Fruit fly (Drosophila melanogaster) whole organism, embryonic: ENCODE data around the gene djl.
A peak's percentile ranks its signal among the peaks of the same experiment; 100 is the strongest.

Experiments used
- B-H1 ChIP-seq: fragments of 200-800 bp; sonication (Bioruptor generic); IDR thresholded peaks from 3 replicates; pipeline ENCODE4 v1.3.6; 2022; ENCODE audit warnings: missing biosample characterization, missing genetic modification characterization
- CG11093 ChIP-seq: fragments of 200-800 bp; sonication (Bioruptor generic); IDR thresholded peaks from 3 replicates; pipeline ENCODE4 v1.3.6; 2022; ENCODE audit warnings: missing biosample characterization, missing genetic modification characterization
- CG13775 ChIP-seq: fragments of 200-800 bp; sonication (Bioruptor generic); optimal IDR thresholded peaks from 3 replicates; lab custom pipeline; 2017; ENCODE audit warnings: missing biosample characterization, mild to moderate bottlenecking, missing genetic modification characterization
- CG32532 ChIP-seq: fragments of 200-800 bp; sonication (Bioruptor generic); IDR thresholded peaks from 2 replicates; pipeline ENCODE4 v1.3.6; 2022; ENCODE audit warnings: missing biosample characterization, missing genetic modification characterization
- Hr3 ChIP-seq: fragments of 200-800 bp; sonication (Bioruptor generic); optimal IDR thresholded peaks from 3 replicates; lab custom pipeline; 2016; ENCODE audit warnings: missing biosample characterization, missing genetic modification characterization
- Neu2 ChIP-seq: fragments of 200-800 bp; sonication (Bioruptor generic); optimal IDR thresholded peaks from 3 replicates; lab custom pipeline; 2016; ENCODE audit warnings: missing biosample characterization, missing genetic modification characterization, borderline replicate concordance
- Sin3A ChIP-seq: fragments of >200 bp; optimal IDR thresholded peaks from 2 replicates; lab custom pipeline; 2018
- abd-A ChIP-seq: fragments of 200-800 bp; sonication (Bioruptor generic); optimal IDR thresholded peaks from 3 replicates; lab custom pipeline; 2019; ENCODE audit warnings: missing biosample characterization, mild to moderate bottlenecking, missing genetic modification characterization, moderate library complexity
- cwo ChIP-seq: fragments of 200-800 bp; sonication (Bioruptor generic); optimal IDR thresholded peaks from 3 replicates; lab custom pipeline; 2017; ENCODE audit warnings: missing biosample characterization, missing genetic modification characterization, mild to moderate bottlenecking, moderate library complexity, missing genetic modification reagents
- h ChIP-seq: fragments of >200 bp; optimal IDR thresholded peaks from 2 replicates; lab custom pipeline; 2017
- org-1 ChIP-seq: fragments of 200-800 bp; sonication (Bioruptor generic); optimal IDR thresholded peaks from 2 replicates; lab custom pipeline; 2017; ENCODE audit warnings: missing biosample characterization, missing genetic modification characterization
- rib ChIP-seq: fragments of 200-800 bp; sonication (Bioruptor generic); IDR thresholded peaks from 2 replicates; pipeline ENCODE4 v1.3.6; 2022; ENCODE audit warnings: missing biosample characterization, missing genetic modification characterization

DNA sequence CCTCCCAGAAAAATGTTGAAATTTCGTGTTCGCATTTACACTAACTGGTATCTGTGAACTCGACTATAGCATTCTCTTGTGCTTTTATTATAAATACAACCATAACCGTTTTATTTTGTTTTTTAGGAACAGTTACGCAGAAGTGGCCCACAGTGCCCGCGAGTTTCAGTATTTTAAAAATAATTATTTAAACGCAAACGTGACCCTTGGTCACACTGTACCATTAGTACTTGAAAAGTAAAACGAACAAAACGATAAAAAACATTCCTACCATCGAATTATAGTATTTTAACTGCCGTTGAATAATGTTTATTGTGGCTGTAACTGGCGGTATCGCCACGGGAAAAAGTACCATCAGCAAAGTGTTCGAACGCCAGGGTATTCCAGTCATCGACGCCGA is 21.4 kb downstream of the djl start, which contains the start of gene Dpck:
- no peak for TF ChIP-seq org-1
- peak; percentile 1 for TF ChIP-seq Hr3 (GFP tag; lab: Kevin White, UChicago)
- no peak for TF ChIP-seq Neu2 (GFP tag; lab: Kevin White, UChicago)
- TF ChIP-seq CG32532 = no peak
- TF ChIP-seq abd-A = no peak
- no peak for TF ChIP-seq B-H1 (GFP tag; lab: Robert Waterston, UW)
- no peak for TF ChIP-seq CG11093 (GFP tag; lab: Robert Waterston, UW)
- TF ChIP-seq CG13775 (GFP tag; lab: Kevin White, UChicago) = peak; percentile 9
- TF ChIP-seq Sin3A (lab: Kevin White, UChicago) = peak; percentile 8
- no peak for TF ChIP-seq rib (GFP tag; lab: Robert Waterston, UW)
- no peak for TF ChIP-seq h
- no peak for TF ChIP-seq cwo (GFP tag; lab: Kevin White, UChicago)
